Fruit fly (Drosophila melanogaster) whole organism, embryonic: Measurements from ENCODE around the gene GlyRS.

Experiments
- Atf6 ChIP-seq: fragments of 200-800 bp; sonication (Bioruptor generic); IDR thresholded peaks from 2 replicates; pipeline ENCODE4 v1.3.6; 2022; ENCODE audit warnings: missing biosample characterization, missing genetic modification characterization
- Bteb2 ChIP-seq: fragments of 200-800 bp; sonication (Bioruptor generic); optimal IDR thresholded peaks from 2 replicates; lab custom pipeline; 2016; ENCODE audit warnings: missing biosample characterization, missing genetic modification characterization
- CG10959 ChIP-seq: fragments of 200-800 bp; sonication (Bioruptor generic); IDR thresholded peaks from 2 replicates; pipeline ENCODE4 v1.3.6; 2022; ENCODE audit warnings: missing biosample characterization, missing genetic modification characterization
- CG11504 ChIP-seq: fragments of 200-800 bp; sonication (Bioruptor generic); optimal IDR thresholded peaks from 3 replicates; lab custom pipeline; 2019; ENCODE audit warnings: missing biosample characterization, mild to moderate bottlenecking, missing genetic modification characterization, moderate library complexity
- CG16815 ChIP-seq: fragments of 200-800 bp; sonication (Bioruptor generic); optimal IDR thresholded peaks from 3 replicates; lab custom pipeline; 2017; ENCODE audit warnings: missing biosample characterization, mild to moderate bottlenecking, missing genetic modification characterization
- CG17328 ChIP-seq: fragments of 200-800 bp; sonication (Bioruptor generic); IDR thresholded peaks from 2 replicates; pipeline ENCODE4 v1.3.6; 2022; ENCODE audit warnings: missing biosample characterization, missing genetic modification characterization
- CG2116 ChIP-seq: fragments of 200-800 bp; sonication (Bioruptor generic); optimal IDR thresholded peaks from 3 replicates; lab custom pipeline; 2018; ENCODE audit warnings: missing biosample characterization, mild to moderate bottlenecking, missing genetic modification characterization
- CG2712 ChIP-seq: fragments of 200-800 bp; optimal IDR thresholded peaks from 3 replicates; lab custom pipeline; 2019; ENCODE audit warnings: missing biosample characterization, mild to moderate bottlenecking, missing genetic modification characterization, moderate library complexity
- CG30431 ChIP-seq: fragments of 200-800 bp; sonication (Bioruptor generic); optimal IDR thresholded peaks from 2 replicates; lab custom pipeline; 2017; ENCODE audit warnings: missing biosample characterization, missing genetic modification characterization
- CG32767 ChIP-seq: fragments of 200-800 bp; sonication (Bioruptor generic); IDR thresholded peaks from 2 replicates; pipeline ENCODE4 v1.3.6; 2022; ENCODE audit warnings: missing biosample characterization, missing genetic modification characterization
- CG43689 ChIP-seq: fragments of 200-800 bp; sonication (Bioruptor generic); IDR thresholded peaks from 2 replicates; pipeline ENCODE4 v1.3.6; 2022; ENCODE audit warnings: missing biosample characterization, missing genetic modification characterization
- CG5245 ChIP-seq: fragments of 200-800 bp; sonication (Bioruptor generic); optimal IDR thresholded peaks from 3 replicates; lab custom pipeline; 2016; ENCODE audit warnings: missing biosample characterization, missing genetic modification characterization
- CG6654 ChIP-seq: fragments of 200-800 bp; sonication (Bioruptor generic); optimal IDR thresholded peaks from 2 replicates; lab custom pipeline; 2017; ENCODE audit warnings: missing biosample characterization, mild to moderate bottlenecking, missing genetic modification characterization
- CG9727 ChIP-seq: fragments of 200-800 bp; sonication (Bioruptor generic); optimal IDR thresholded peaks from 3 replicates; lab custom pipeline; 2017; ENCODE audit warnings: missing biosample characterization, mild to moderate bottlenecking, missing genetic modification characterization
- CoRest ChIP-seq: fragments of 200-800 bp; sonication (Bioruptor generic); optimal IDR thresholded peaks from 3 replicates; lab custom pipeline; 2018; ENCODE audit warnings: missing biosample characterization, mild to moderate bottlenecking, missing genetic modification characterization, moderate library complexity
- Max ChIP-seq: fragments of 200-800 bp; sonication (Bioruptor generic); optimal IDR thresholded peaks from 2 replicates; lab custom pipeline; 2016; ENCODE audit warnings: missing biosample characterization, mild to moderate bottlenecking, missing genetic modification characterization
- Med ChIP-seq: fragments of 200-800 bp; sonication (Bioruptor generic); peaks from one replicate; lab custom pipeline; 2016; ENCODE audit warnings: missing biosample characterization, missing genetic modification characterization, mild to moderate bottlenecking, inconsistent platforms, moderate library complexity
- Oaz ChIP-seq: fragments of 200-800 bp; sonication (Bioruptor generic); IDR thresholded peaks from 2 replicates; pipeline ENCODE4 v1.3.6; 2022; ENCODE audit warnings: missing biosample characterization, missing genetic modification characterization
- Opbp ChIP-seq: fragments of 200-800 bp; sonication (Bioruptor generic); IDR thresholded peaks from 3 replicates; pipeline ENCODE4 v1.3.6; 2022; ENCODE audit warnings: missing biosample characterization, missing genetic modification characterization; ENCODE audit not compliant: partially characterized antibody
- Spps ChIP-seq: fragments of 200-800 bp; sonication (Bioruptor generic); optimal IDR thresholded peaks from 2 replicates; lab custom pipeline; 2018; ENCODE audit warnings: missing biosample characterization, mild to moderate bottlenecking, missing genetic modification characterization
- YL-1 ChIP-seq: fragments of 200-800 bp; sonication (Bioruptor generic); optimal IDR thresholded peaks from 3 replicates; lab custom pipeline; 2017; ENCODE audit warnings: missing biosample characterization, mild to moderate bottlenecking, missing genetic modification characterization
- abd-A ChIP-seq: fragments of 200-800 bp; sonication (Bioruptor generic); optimal IDR thresholded peaks from 3 replicates; lab custom pipeline; 2019; ENCODE audit warnings: missing biosample characterization, mild to moderate bottlenecking, missing genetic modification characterization, moderate library complexity
- az2 ChIP-seq: fragments of 200-800 bp; sonication (Bioruptor generic); optimal IDR thresholded peaks from 3 replicates; lab custom pipeline; 2016; ENCODE audit warnings: missing biosample characterization, missing genetic modification characterization
- bbx ChIP-seq: fragments of 200-800 bp; sonication (Bioruptor generic); IDR thresholded peaks from 2 replicates; pipeline ENCODE4 v1.3.6; 2022; ENCODE audit warnings: missing biosample characterization, missing genetic modification characterization; ENCODE audit not compliant: partially characterized antibody
- cas ChIP-seq: fragments of 200-800 bp; sonication (Bioruptor generic); IDR thresholded peaks from 2 replicates; pipeline ENCODE4 v1.3.6; 2022; ENCODE audit warnings: missing biosample characterization, missing genetic modification characterization
- chm ChIP-seq: fragments of 200-800 bp; sonication (Bioruptor generic); IDR thresholded peaks from 2 replicates; pipeline ENCODE4 v1.3.6; 2022; ENCODE audit warnings: missing biosample characterization, missing genetic modification characterization
- crol ChIP-seq: fragments of 200-800 bp; sonication (Bioruptor generic); IDR thresholded peaks from 2 replicates; pipeline ENCODE4 v1.3.6; 2022; ENCODE audit warnings: missing biosample characterization, missing genetic modification characterization
- cwo ChIP-seq: fragments of 200-800 bp; sonication (Bioruptor generic); optimal IDR thresholded peaks from 3 replicates; lab custom pipeline; 2017; ENCODE audit warnings: missing biosample characterization, missing genetic modification characterization, mild to moderate bottlenecking, moderate library complexity, missing genetic modification reagents
- eyg ChIP-seq: fragments of 200-800 bp; sonication (Bioruptor generic); optimal IDR thresholded peaks from 3 replicates; lab custom pipeline; 2016; ENCODE audit warnings: missing biosample characterization, missing genetic modification characterization
- fd64A ChIP-seq: fragments of 200-800 bp; sonication (Bioruptor generic); optimal IDR thresholded peaks from 3 replicates; lab custom pipeline; 2018; ENCODE audit warnings: missing biosample characterization, mild to moderate bottlenecking, missing genetic modification characterization
- fd96Cb ChIP-seq: fragments of 200-800 bp; sonication (Bioruptor generic); optimal IDR thresholded peaks from 2 replicates; lab custom pipeline; 2018; ENCODE audit warnings: missing biosample characterization, mild to moderate bottlenecking, missing genetic modification characterization, moderate library complexity
- gfzf ChIP-seq: fragments of 200-800 bp; sonication (Bioruptor generic); optimal IDR thresholded peaks from 2 replicates; lab custom pipeline; 2016; ENCODE audit warnings: missing biosample characterization, mild to moderate bottlenecking, missing genetic modification characterization, moderate library complexity
- grau ChIP-seq: fragments of 200-800 bp; optimal IDR thresholded peaks from 3 replicates; lab custom pipeline; 2019; ENCODE audit warnings: missing biosample characterization, mild to moderate bottlenecking, missing genetic modification characterization, moderate library complexity
- ham ChIP-seq: fragments of 200-800 bp; sonication (Bioruptor generic); IDR thresholded peaks from 2 replicates; pipeline ENCODE4 v1.3.6; 2022; ENCODE audit warnings: missing biosample characterization, missing genetic modification characterization
- hth ChIP-seq: fragments of >200 bp; optimal IDR thresholded peaks from 2 replicates; lab custom pipeline; 2017; ENCODE audit warnings: inconsistent platforms
- ken ChIP-seq: fragments of 200-800 bp; sonication (Bioruptor generic); IDR thresholded peaks from 3 replicates; pipeline ENCODE4 v1.3.6; 2022; ENCODE audit warnings: missing biosample characterization, missing genetic modification characterization
- lab ChIP-seq: fragments of 200-800 bp; sonication (Bioruptor generic); optimal IDR thresholded peaks from 3 replicates; lab custom pipeline; 2017; ENCODE audit warnings: missing biosample characterization, missing genetic modification characterization, mild to moderate bottlenecking, moderate library complexity, missing genetic modification reagents
- lbe ChIP-seq: fragments of 200-800 bp; sonication (Bioruptor generic); optimal IDR thresholded peaks from 2 replicates; lab custom pipeline; 2016; ENCODE audit warnings: missing biosample characterization, mild to moderate bottlenecking, missing genetic modification characterization
- mld ChIP-seq: fragments of 200-800 bp; sonication (Bioruptor generic); IDR thresholded peaks from 3 replicates; pipeline ENCODE4 v1.3.6; 2022; ENCODE audit warnings: missing biosample characterization, missing genetic modification characterization; ENCODE audit not compliant: partially characterized antibody
- nmo ChIP-seq: fragments of 200-800 bp; sonication (Bioruptor generic); optimal IDR thresholded peaks from 2 replicates; lab custom pipeline; 2018; ENCODE audit warnings: missing biosample characterization, mild to moderate bottlenecking, missing genetic modification characterization, moderate library complexity
- pros ChIP-seq: fragments of 200-800 bp; sonication (Bioruptor generic); optimal IDR thresholded peaks from 3 replicates; lab custom pipeline; 2019; ENCODE audit warnings: missing biosample characterization, mild to moderate bottlenecking, missing genetic modification characterization, moderate library complexity
- pum ChIP-seq: fragments of 200-800 bp; sonication (Bioruptor generic); optimal IDR thresholded peaks from 2 replicates; lab custom pipeline; 2016; ENCODE audit warnings: missing biosample characterization, missing genetic modification characterization
- sens ChIP-seq: fragments of 200-800 bp; sonication (Bioruptor generic); peaks from one replicate; lab custom pipeline; 2016; ENCODE audit warnings: missing biosample characterization, missing genetic modification characterization
- sim ChIP-seq: fragments of 200-800 bp; sonication (Bioruptor generic); IDR thresholded peaks from 2 replicates; pipeline ENCODE4 v1.3.6; 2022; ENCODE audit warnings: missing biosample characterization, missing genetic modification characterization
- sr ChIP-seq: fragments of 200-800 bp; sonication (Bioruptor generic); IDR thresholded peaks from 3 replicates; pipeline ENCODE4 v1.3.6; 2022; ENCODE audit warnings: missing biosample characterization, missing genetic modification characterization
- tin ChIP-seq: fragments of 200-800 bp; sonication (Bioruptor generic); optimal IDR thresholded peaks from 3 replicates; lab custom pipeline; 2016; ENCODE audit warnings: missing biosample characterization, missing genetic modification characterization
- toy ChIP-seq: fragments of 200-800 bp; sonication (Bioruptor generic); IDR thresholded peaks from 2 replicates; pipeline ENCODE4 v1.3.6; 2022; ENCODE audit warnings: missing biosample characterization, missing genetic modification characterization
- unpg ChIP-seq: fragments of 200-800 bp; sonication (Bioruptor generic); optimal IDR thresholded peaks from 3 replicates; lab custom pipeline; 2018; ENCODE audit warnings: missing biosample characterization, mild to moderate bottlenecking, missing genetic modification characterization, moderate library complexity
- usp ChIP-seq: fragments of >200 bp; optimal IDR thresholded peaks from 2 replicates; lab custom pipeline; 2017; ENCODE audit warnings: missing biosample characterization, missing genetic modification characterization
- zen ChIP-seq: fragments of 200-800 bp; sonication (Bioruptor generic); optimal IDR thresholded peaks from 3 replicates; lab custom pipeline; 2018; ENCODE audit warnings: missing biosample characterization, mild to moderate bottlenecking, missing genetic modification characterization, moderate library complexity

Gene GlyRS

DNA sequence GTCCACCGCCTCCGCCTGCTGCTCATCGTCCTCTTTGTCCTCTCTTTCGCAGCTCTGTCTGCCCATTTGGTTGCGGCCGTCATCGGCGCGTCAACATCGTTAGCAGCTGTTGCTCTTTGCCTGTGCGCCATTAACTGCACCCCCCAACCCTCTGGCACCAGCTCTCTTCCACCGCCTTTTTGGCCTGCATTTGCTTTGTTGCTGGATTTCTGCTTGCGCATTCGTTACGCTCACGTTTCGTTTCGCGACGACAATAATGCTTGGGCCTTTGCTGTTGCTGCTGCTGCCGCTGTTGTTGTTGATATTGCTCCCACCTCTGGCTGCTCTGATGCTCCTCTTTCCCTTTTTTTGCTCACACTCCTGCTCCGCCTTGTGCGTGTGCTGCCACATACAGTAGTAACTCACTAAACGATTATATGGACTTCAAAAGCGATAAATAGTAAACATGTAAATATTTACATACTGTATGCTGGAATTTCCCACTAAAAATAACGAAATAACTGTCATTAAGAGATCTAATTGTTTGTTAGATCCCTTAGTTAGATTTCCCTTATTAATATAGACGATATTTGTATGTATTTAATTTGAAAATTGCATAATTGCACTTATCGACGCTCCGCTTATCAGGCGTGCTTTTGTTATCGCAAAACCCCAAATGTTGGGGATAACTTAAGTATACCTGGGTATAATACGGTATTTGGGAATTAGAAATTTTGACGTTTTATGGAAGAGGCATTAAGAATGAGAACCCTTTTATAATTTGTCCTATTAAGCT, 6.9 kb downstream of the GlyRS start:
- TF ChIP-seq bbx (GFP tag; lab: Robert Waterston, UW) (peak; percentile 45; the same call in 1 of the 2 replicates), chm (GFP tag; lab: Robert Waterston, UW) (no peak), YL-1 (GFP tag; lab: Kevin White, UChicago) (no peak), ken (GFP tag; lab: Robert Waterston, UW) (no peak), CG43689 (no peak), Max (no peak), eyg (GFP tag; lab: Kevin White, UChicago) (peak; percentile 10), CG5245 (GFP tag; lab: Kevin White, UChicago) (no peak), ham (no peak), Atf6 (GFP tag; lab: Robert Waterston, UW) (no peak), cwo (no peak), CG17328 (no peak), Med (GFP tag; lab: Kevin White, UChicago) (peak; percentile 54), mld (GFP tag; lab: Robert Waterston, UW) (no peak), unpg (GFP tag; lab: Kevin White, UChicago) (no peak), sr (0 out of 3 replicates have a peak, but pooled peaks have one; percentile 3), abd-A (tag; lab: Kevin White, UChicago) (peak; percentile 59), gfzf (GFP tag; lab: Kevin White, UChicago) (no peak), az2 (no peak), CG16815 (GFP tag; lab: Kevin White, UChicago) (no peak), grau (tag; lab: Kevin White, UChicago) (peak; percentile 76), crol (GFP tag; lab: Robert Waterston, UW) (peak; percentile 80), fd96Cb (tag; lab: Kevin White, UChicago) (no peak), pros (peak; percentile 20), nmo (peak; percentile 4), CG2116 (GFP tag; lab: Kevin White, UChicago) (no peak), lab (GFP tag; lab: Kevin White, UChicago) (no peak), Opbp (no peak), CG6654 (GFP tag; lab: Kevin White, UChicago) (no peak), lbe (GFP tag; lab: Kevin White, UChicago) (peak; percentile 42), CG2712 (peak; percentile 5), usp (GFP tag; lab: Kevin White, UChicago) (no peak), CG10959 (GFP tag; lab: Robert Waterston, UW) (no peak), toy (GFP tag; lab: Robert Waterston, UW) (no peak), sens (GFP tag; lab: Kevin White, UChicago) (peak; percentile 45), fd64A (no peak), CG9727 (no peak), CG32767 (GFP tag; lab: Robert Waterston, UW) (no peak), CoRest (tag; lab: Kevin White, UChicago) (no peak), Bteb2 (GFP tag; lab: Kevin White, UChicago) (no peak), Spps (tag; lab: Kevin White, UChicago) (no peak), zen (tag; lab: Kevin White, UChicago) (peak; percentile 8), pum (GFP tag; lab: Kevin White, UChicago) (no peak), hth (lab: Kevin White, UChicago) (no peak), CG30431 (no peak), cas (GFP tag; lab: Robert Waterston, UW) (no peak), tin (GFP tag; lab: Kevin White, UChicago) (no peak), CG11504 (tag; lab: Kevin White, UChicago) (peak; percentile 23), Oaz (no peak), sim (GFP tag; lab: Robert Waterston, UW) (no peak)
